Worm (Caenorhabditis elegans): ENCODE data around the gene C49F8.1.

DNA sequence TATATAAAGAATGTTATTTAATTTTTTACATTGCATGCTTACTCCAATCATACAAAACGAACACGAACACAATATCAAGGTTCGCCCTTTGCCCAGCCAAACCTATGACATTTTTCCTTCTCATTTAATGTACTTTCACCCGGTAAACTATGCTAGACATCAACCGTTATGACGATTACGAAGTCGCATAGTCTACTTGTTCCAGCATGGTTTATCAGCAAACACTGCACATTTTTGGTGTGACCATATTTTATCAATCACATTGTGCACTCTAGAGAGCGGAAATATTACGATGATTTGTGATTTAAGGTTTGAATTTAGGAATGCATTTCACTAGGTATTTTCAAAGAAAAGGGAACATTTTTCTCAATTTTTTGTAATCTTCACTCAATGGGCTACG, 4.2 kb downstream of the C49F8.1 start:
- TF ChIP-seq ceh-82 (tag; optimal IDR thresholded peaks at IDR 0.05): no peak
- no peak for TF ChIP-seq ZK546.5 (tag; optimal IDR thresholded peaks at IDR 0.05)
- TF ChIP-seq nhr-41 (GFP tag; IDR thresholded peaks at IDR 0.05): no peak

Measured in whole organism, L4 larva.